Fruit fly (Drosophila melanogaster) whole organism, embryonic: Measurements from ENCODE around the gene alphaTub84B.

ENCODE experiments used
- B-H2 ChIP-seq: fragments of 200-800 bp; sonication (Bioruptor generic); optimal IDR thresholded peaks from 2 replicates; lab custom pipeline; 2018; ENCODE audit warnings: missing biosample characterization, mild to moderate bottlenecking, missing genetic modification characterization
- Bdp1 ChIP-seq: fragments of 200-800 bp; sonication (Bioruptor generic); optimal IDR thresholded peaks from 3 replicates; lab custom pipeline; 2016; ENCODE audit warnings: missing biosample characterization, missing genetic modification characterization
- CG1024 ChIP-seq: fragments of 200-800 bp; sonication (Bioruptor generic); IDR thresholded peaks from 2 replicates; pipeline ENCODE4 v1.3.6; 2022; ENCODE audit warnings: missing biosample characterization, missing genetic modification characterization
- CG10274 ChIP-seq: fragments of 200-800 bp; sonication (Bioruptor generic); optimal IDR thresholded peaks from 3 replicates; lab custom pipeline; 2017; ENCODE audit warnings: missing biosample characterization, mild to moderate bottlenecking, missing genetic modification characterization
- CG10654 ChIP-seq: fragments of 200-800 bp; sonication (Bioruptor generic); optimal IDR thresholded peaks from 2 replicates; lab custom pipeline; 2016; ENCODE audit warnings: missing biosample characterization, missing genetic modification characterization
- CG11456 ChIP-seq: fragments of 200-800 bp; sonication (Bioruptor generic); IDR thresholded peaks from 3 replicates; pipeline ENCODE4 v1.3.6; 2022; ENCODE audit warnings: missing biosample characterization, missing genetic modification characterization
- CG12744 ChIP-seq: fragments of 200-800 bp; sonication (Bioruptor generic); optimal IDR thresholded peaks from 2 replicates; lab custom pipeline; 2016; ENCODE audit warnings: missing biosample characterization, missing genetic modification characterization
- CG14667 ChIP-seq: fragments of 200-800 bp; sonication (Bioruptor generic); IDR thresholded peaks from 2 replicates; pipeline ENCODE4 v1.3.6; 2022; ENCODE audit warnings: missing biosample characterization, missing genetic modification characterization
- CG14710 ChIP-seq: fragments of 200-800 bp; sonication (Bioruptor generic); optimal IDR thresholded peaks from 3 replicates; lab custom pipeline; 2019; ENCODE audit warnings: missing biosample characterization, mild to moderate bottlenecking, missing genetic modification characterization, moderate library complexity
- CG15696 ChIP-seq: fragments of 200-800 bp; sonication (Bioruptor generic); optimal IDR thresholded peaks from 2 replicates; lab custom pipeline; 2019; ENCODE audit warnings: missing biosample characterization, mild to moderate bottlenecking, missing genetic modification characterization, moderate library complexity
- CG17361 ChIP-seq: fragments of 200-800 bp; sonication (Bioruptor generic); IDR thresholded peaks from 3 replicates; pipeline ENCODE4 v1.3.6; 2022; ENCODE audit warnings: missing biosample characterization, missing genetic modification characterization
- CG18599 ChIP-seq: fragments of 200-800 bp; sonication (Bioruptor generic); optimal IDR thresholded peaks from 3 replicates; lab custom pipeline; 2017; ENCODE audit warnings: missing biosample characterization, missing genetic modification characterization, mild to moderate bottlenecking, moderate library complexity, missing genetic modification reagents
- CG3838 ChIP-seq: fragments of 200-800 bp; sonication (Bioruptor generic); optimal IDR thresholded peaks from 3 replicates; lab custom pipeline; 2016; ENCODE audit warnings: missing biosample characterization, missing genetic modification characterization
- CG6254 ChIP-seq: fragments of 200-800 bp; sonication (Bioruptor generic); optimal IDR thresholded peaks from 3 replicates; lab custom pipeline; 2017; ENCODE audit warnings: mild to moderate bottlenecking, missing biosample characterization, missing genetic modification reagents, missing genetic modification characterization
- CG7271 ChIP-seq: fragments of 200-800 bp; sonication (Bioruptor generic); optimal IDR thresholded peaks from 2 replicates; lab custom pipeline; 2018; ENCODE audit warnings: missing biosample characterization, mild to moderate bottlenecking, missing genetic modification characterization, moderate library complexity
- CG7357 ChIP-seq: fragments of 200-800 bp; sonication (Bioruptor generic); IDR thresholded peaks from 3 replicates; pipeline ENCODE4 v1.3.6; 2022; ENCODE audit warnings: missing biosample characterization, missing genetic modification characterization
- CG8765 ChIP-seq: fragments of 200-800 bp; sonication (Bioruptor generic); IDR thresholded peaks from 2 replicates; pipeline ENCODE4 v1.3.6; 2022; ENCODE audit warnings: missing biosample characterization, missing genetic modification characterization
- CkIIα-i1 ChIP-seq: fragments of 200-800 bp; sonication (Bioruptor generic); IDR thresholded peaks from 2 replicates; pipeline ENCODE4 v1.3.6; 2022; ENCODE audit warnings: missing biosample characterization, missing genetic modification characterization
- Dad ChIP-seq: fragments of 200-800 bp; sonication (Bioruptor generic); optimal IDR thresholded peaks from 3 replicates; lab custom pipeline; 2016; ENCODE audit warnings: missing biosample characterization, missing genetic modification characterization
- Dbx ChIP-seq: fragments of 200-800 bp; sonication (Bioruptor generic); IDR thresholded peaks from 3 replicates; pipeline ENCODE4 v1.3.6; 2022; ENCODE audit warnings: missing biosample characterization, missing genetic modification characterization
- Dek ChIP-seq: fragments of 200-800 bp; sonication (Bioruptor generic); optimal IDR thresholded peaks from 3 replicates; lab custom pipeline; 2019; ENCODE audit warnings: missing biosample characterization, mild to moderate bottlenecking, missing genetic modification characterization, moderate library complexity
- Ets65A ChIP-seq: fragments of 200-800 bp; sonication (Bioruptor generic); peaks from one replicate; lab custom pipeline; 2016; ENCODE audit warnings: missing biosample characterization, missing genetic modification characterization
- Jarid2 ChIP-seq: fragments of 200-800 bp; sonication (Bioruptor generic); optimal IDR thresholded peaks from 3 replicates; lab custom pipeline; 2017; ENCODE audit warnings: mild to moderate bottlenecking, missing biosample characterization, missing genetic modification reagents, missing genetic modification characterization
- Kr ChIP-seq: fragments of 200-800 bp; sonication (Bioruptor generic); optimal IDR thresholded peaks from 2 replicates; lab custom pipeline; 2017; ENCODE audit warnings: missing biosample characterization, mild to moderate bottlenecking, missing genetic modification characterization
- Lpt ChIP-seq: fragments of >200 bp; optimal IDR thresholded peaks from 2 replicates; lab custom pipeline; 2018; ENCODE audit warnings: missing biosample characterization, missing genetic modification characterization
- Meics ChIP-seq: fragments of 200-800 bp; sonication (Bioruptor generic); optimal IDR thresholded peaks from 2 replicates; lab custom pipeline; 2017; ENCODE audit warnings: missing biosample characterization, mild to moderate bottlenecking, missing genetic modification characterization
- Nf-YB ChIP-seq: fragments of 200-800 bp; sonication (Bioruptor generic); optimal IDR thresholded peaks from 3 replicates; lab custom pipeline; 2019; ENCODE audit warnings: missing biosample characterization, mild to moderate bottlenecking, missing genetic modification characterization, moderate library complexity
- Nf-YC ChIP-seq: fragments of 200-800 bp; optimal IDR thresholded peaks from 3 replicates; lab custom pipeline; 2019; ENCODE audit warnings: missing biosample characterization, mild to moderate bottlenecking, missing genetic modification characterization, moderate library complexity
- NfI ChIP-seq: fragments of 200-800 bp; sonication (Bioruptor generic); optimal IDR thresholded peaks from 3 replicates; lab custom pipeline; 2018; ENCODE audit warnings: missing biosample characterization, mild to moderate bottlenecking, missing genetic modification characterization, moderate library complexity
- bsh ChIP-seq, 2 experiments: fragments of 200-800 bp; sonication (Bioruptor generic); optimal IDR thresholded peaks; 2 replicates each; lab custom pipeline; 2017 to 2018; ENCODE audit warnings: mild to moderate bottlenecking in 2 of 2, missing biosample characterization in 2 of 2, missing genetic modification characterization in 2 of 2, moderate library complexity in 1 of 2
- corto ChIP-seq: fragments of 200-800 bp; sonication (Bioruptor generic); optimal IDR thresholded peaks from 2 replicates; lab custom pipeline; 2016; ENCODE audit warnings: missing biosample characterization, mild to moderate bottlenecking, missing genetic modification characterization, moderate library complexity
- dan ChIP-seq: fragments of 200-800 bp; sonication (Bioruptor generic); IDR thresholded peaks from 2 replicates; pipeline ENCODE4 v1.3.6; 2022; ENCODE audit warnings: missing biosample characterization, missing genetic modification characterization
- ewg ChIP-seq: fragments of 200-800 bp; sonication (Bioruptor generic); optimal IDR thresholded peaks from 3 replicates; lab custom pipeline; 2017; ENCODE audit warnings: mild to moderate bottlenecking, missing biosample characterization, missing genetic modification reagents, missing genetic modification characterization
- fd102C ChIP-seq: fragments of 200-800 bp; sonication (Bioruptor generic); optimal IDR thresholded peaks from 2 replicates; lab custom pipeline; 2018; ENCODE audit warnings: missing biosample characterization, mild to moderate bottlenecking, missing genetic modification characterization, moderate library complexity
- gfzf ChIP-seq: fragments of 200-800 bp; sonication (Bioruptor generic); optimal IDR thresholded peaks from 2 replicates; lab custom pipeline; 2016; ENCODE audit warnings: missing biosample characterization, mild to moderate bottlenecking, missing genetic modification characterization, moderate library complexity
- gt ChIP-seq: fragments of 200-800 bp; sonication (Bioruptor generic); IDR thresholded peaks from 2 replicates; pipeline ENCODE4 v1.3.6; 2022; ENCODE audit warnings: missing biosample characterization, missing genetic modification characterization
- hbn ChIP-seq: fragments of 200-800 bp; sonication (Bioruptor generic); IDR thresholded peaks from 2 replicates; pipeline ENCODE4 v1.3.6; 2022; ENCODE audit warnings: missing biosample characterization, missing genetic modification characterization; ENCODE audit not compliant: partially characterized antibody
- jing ChIP-seq: fragments of 200-800 bp; sonication (Bioruptor generic); optimal IDR thresholded peaks from 2 replicates; lab custom pipeline; 2018; ENCODE audit warnings: missing biosample characterization, mild to moderate bottlenecking, missing genetic modification characterization
- kah ChIP-seq: fragments of 200-800 bp; sonication (Bioruptor generic); optimal IDR thresholded peaks from 2 replicates; lab custom pipeline; 2018; ENCODE audit warnings: missing biosample characterization, mild to moderate bottlenecking, missing genetic modification characterization
- ken ChIP-seq: fragments of 200-800 bp; sonication (Bioruptor generic); IDR thresholded peaks from 3 replicates; pipeline ENCODE4 v1.3.6; 2022; ENCODE audit warnings: missing biosample characterization, missing genetic modification characterization
- klu ChIP-seq: fragments of 200-800 bp; sonication (Bioruptor generic); IDR thresholded peaks from 2 replicates; pipeline ENCODE4 v1.3.6; 2022; ENCODE audit warnings: missing biosample characterization, missing genetic modification characterization
- maf-S ChIP-seq: fragments of 200-800 bp; sonication (Bioruptor generic); optimal IDR thresholded peaks from 2 replicates; lab custom pipeline; 2016; ENCODE audit warnings: missing biosample characterization, missing genetic modification characterization
- nerfin-1 ChIP-seq: fragments of 200-800 bp; sonication (Bioruptor generic); optimal IDR thresholded peaks from 3 replicates; lab custom pipeline; 2019; ENCODE audit warnings: missing biosample characterization, mild to moderate bottlenecking, missing genetic modification characterization, moderate library complexity
- nom ChIP-seq: fragments of 200-800 bp; sonication (Bioruptor generic); optimal IDR thresholded peaks from 2 replicates; lab custom pipeline; 2017; ENCODE audit warnings: missing biosample characterization, missing genetic modification characterization, mild to moderate bottlenecking, moderate library complexity, missing genetic modification reagents
- pros ChIP-seq: fragments of 200-800 bp; sonication (Bioruptor generic); optimal IDR thresholded peaks from 3 replicates; lab custom pipeline; 2019; ENCODE audit warnings: missing biosample characterization, mild to moderate bottlenecking, missing genetic modification characterization, moderate library complexity
- sens-2 ChIP-seq: fragments of 200-800 bp; sonication (Bioruptor generic); IDR thresholded peaks from 2 replicates; pipeline ENCODE4 v1.3.6; 2022; ENCODE audit warnings: missing biosample characterization, missing genetic modification characterization
- sim ChIP-seq: fragments of 200-800 bp; sonication (Bioruptor generic); IDR thresholded peaks from 2 replicates; pipeline ENCODE4 v1.3.6; 2022; ENCODE audit warnings: missing biosample characterization, missing genetic modification characterization
- sr ChIP-seq: fragments of 200-800 bp; sonication (Bioruptor generic); IDR thresholded peaks from 3 replicates; pipeline ENCODE4 v1.3.6; 2022; ENCODE audit warnings: missing biosample characterization, missing genetic modification characterization
- tll ChIP-seq, 2 experiments: fragments of 200-800 bp in 1 of 2; fragments of >200 bp in 1 of 2; sonication (Bioruptor generic) in 1 of 2; optimal IDR thresholded peaks; 2 replicates each; lab custom pipeline; 2017 to 2019; ENCODE audit warnings: missing biosample characterization in 2 of 2, missing genetic modification characterization in 2 of 2, mild to moderate bottlenecking in 1 of 2, moderate library complexity in 1 of 2

alphaTub84B gene

DNA sequence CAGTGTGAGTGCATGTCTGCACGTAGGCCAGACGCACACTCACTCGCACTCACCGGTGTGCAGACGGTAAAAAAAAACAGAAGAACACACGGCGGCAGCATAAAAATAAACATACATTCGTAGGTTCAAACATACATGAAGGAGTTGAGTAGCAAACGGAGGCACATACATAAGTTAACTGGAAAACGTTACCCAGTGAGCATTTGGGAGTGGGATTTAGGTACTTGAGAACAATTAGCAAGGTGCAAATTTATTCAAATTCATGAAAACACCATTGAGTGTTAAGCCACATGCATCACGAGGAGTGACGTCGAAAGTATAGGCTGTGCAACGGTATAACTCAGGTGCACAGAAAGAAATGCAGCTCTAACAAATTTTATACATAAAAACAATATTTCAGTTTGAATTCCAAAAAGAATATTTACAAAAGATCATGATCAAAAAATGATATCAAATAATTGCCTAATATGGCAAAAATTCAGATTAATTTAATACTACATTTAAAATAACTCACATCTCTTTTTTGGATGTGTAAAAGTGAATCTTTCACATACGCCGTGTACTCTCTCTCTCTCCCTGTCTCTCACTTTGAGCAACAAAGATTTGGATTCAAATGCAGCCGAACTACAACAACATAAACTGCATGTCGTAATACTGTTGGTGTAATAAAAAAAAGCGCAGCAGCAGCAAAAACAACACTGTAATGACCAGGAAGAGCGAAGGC, 22.4 kb downstream of the alphaTub84B start (continued):
- TF ChIP-seq CG14710 (tag; lab: Kevin White, UChicago) (peak; percentile 98), tll (GFP tag; optimal IDR thresholded peaks at IDR 0.05; lab: Kevin White, UChicago) (peak in 1 of 2 experiments; percentile 76), ewg (GFP tag; lab: Kevin White, UChicago) (peak; percentile 93), nom (peak; percentile 62), NfI (GFP tag; lab: Kevin White, UChicago) (peak; percentile 80), Nf-YC (tag; lab: Kevin White, UChicago) (peak; percentile 65), Ets65A (GFP tag; lab: Kevin White, UChicago) (peak; percentile 97), CG12744 (GFP tag; lab: Kevin White, UChicago) (peak; percentile 82), maf-S (GFP tag; lab: Kevin White, UChicago) (peak; percentile 72), Dek (tag; lab: Kevin White, UChicago) (peak; percentile 72), fd102C (GFP tag; lab: Kevin White, UChicago) (peak; percentile 77), sens-2 (GFP tag; lab: Robert Waterston, UW) (no peak), CG1024 (no peak), CG7357 (GFP tag; lab: Robert Waterston, UW) (peak; percentile 86), bsh (GFP tag; optimal IDR thresholded peaks at IDR 0.05; lab: Kevin White, UChicago) (peak; percentile 90 to 99), CG3838 (peak; percentile 86), Jarid2 (GFP tag; lab: Kevin White, UChicago) (peak; percentile 70), nerfin-1 (tag; lab: Kevin White, UChicago) (peak; percentile 97), CG17361 (GFP tag; lab: Robert Waterston, UW) (no peak), CG7271 (tag; lab: Kevin White, UChicago) (peak; percentile 94), CG18599 (GFP tag; lab: Kevin White, UChicago) (peak; percentile 86), klu (GFP tag; lab: Robert Waterston, UW) (no peak), ken (no peak), CG8765 (GFP tag; lab: Robert Waterston, UW) (no peak), CG6254 (GFP tag; lab: Kevin White, UChicago) (peak; percentile 93), hbn (GFP tag; lab: Robert Waterston, UW) (no peak), Dad (GFP tag; lab: Kevin White, UChicago) (peak; percentile 87), Nf-YB (GFP tag; lab: Kevin White, UChicago) (peak; percentile 86), kah (GFP tag; lab: Kevin White, UChicago) (peak; percentile 91), Lpt (GFP tag; lab: Kevin White, UChicago) (no peak), pros (GFP tag; lab: Kevin White, UChicago) (peak; percentile 74), sim (GFP tag; lab: Robert Waterston, UW) (no peak), B-H2 (no peak), CG10274 (GFP tag; lab: Kevin White, UChicago) (peak; percentile 40), CG14667 (GFP tag; lab: Robert Waterston, UW) (no peak), CG11456 (no peak), dan (GFP tag; lab: Robert Waterston, UW) (no peak), Kr (peak; percentile 83), Meics (GFP tag; lab: Kevin White, UChicago) (peak; percentile 75), CkIIα-i1 (no peak), Bdp1 (GFP tag; lab: Kevin White, UChicago) (peak; percentile 70), corto (peak; percentile 43), gfzf (GFP tag; lab: Kevin White, UChicago) (no peak), sr (GFP tag; lab: Robert Waterston, UW) (no peak), gt (GFP tag; lab: Robert Waterston, UW) (no peak), jing (no peak), CG15696 (tag; lab: Kevin White, UChicago) (peak; percentile 99), Dbx (GFP tag; lab: Robert Waterston, UW) (no peak), CG10654 (peak; percentile 94)
